Fruit fly (Drosophila melanogaster) whole organism, embryonic: ENCODE data around the gene CG18301.

Source experiments
- Atf6 ChIP-seq: fragments of 200-800 bp; sonication (Bioruptor generic); IDR thresholded peaks from 2 replicates; pipeline ENCODE4 v1.3.6; 2022; ENCODE audit warnings: missing biosample characterization, missing genetic modification characterization
- BEAF-32 ChIP-seq: fragments of 200-800 bp; sonication (Bioruptor generic); optimal IDR thresholded peaks from 3 replicates; lab custom pipeline; 2017; ENCODE audit warnings: missing biosample characterization, missing genetic modification characterization, mild to moderate bottlenecking, moderate library complexity, missing genetic modification reagents
- Bgb ChIP-seq: fragments of 200-800 bp; sonication (Bioruptor generic); IDR thresholded peaks from 2 replicates; pipeline ENCODE4 v1.3.6; 2022; ENCODE audit warnings: missing biosample characterization, missing genetic modification characterization; ENCODE audit not compliant: partially characterized antibody
- Blimp-1 ChIP-seq: fragments of 200-800 bp; sonication (Bioruptor generic); optimal IDR thresholded peaks from 3 replicates; lab custom pipeline; 2018; ENCODE audit warnings: missing biosample characterization, missing genetic modification characterization, mild to moderate bottlenecking, moderate library complexity, missing genetic modification reagents
- CG10979 ChIP-seq: fragments of 200-800 bp; sonication (Bioruptor generic); optimal IDR thresholded peaks from 2 replicates; lab custom pipeline; 2018; ENCODE audit warnings: missing biosample characterization, mild to moderate bottlenecking, missing genetic modification characterization, moderate library complexity
- CG12299 ChIP-seq: fragments of 200-800 bp; sonication (Bioruptor generic); optimal IDR thresholded peaks from 2 replicates; lab custom pipeline; 2018; ENCODE audit warnings: missing biosample characterization, mild to moderate bottlenecking, missing genetic modification characterization
- CG13894 ChIP-seq: fragments of 200-800 bp; sonication (Bioruptor generic); optimal IDR thresholded peaks from 3 replicates; lab custom pipeline; 2018; ENCODE audit warnings: missing biosample characterization, mild to moderate bottlenecking, missing genetic modification characterization, moderate library complexity
- CG17612 ChIP-seq: fragments of 200-800 bp; sonication (Bioruptor generic); IDR thresholded peaks from 2 replicates; pipeline ENCODE4 v1.3.6; 2022; ENCODE audit warnings: missing biosample characterization, missing genetic modification characterization
- CG1832 ChIP-seq: fragments of 200-800 bp; sonication (Bioruptor generic); optimal IDR thresholded peaks from 2 replicates; lab custom pipeline; 2017; ENCODE audit warnings: missing biosample characterization, mild to moderate bottlenecking, missing genetic modification characterization, inconsistent platforms
- CG2712 ChIP-seq: fragments of 200-800 bp; optimal IDR thresholded peaks from 3 replicates; lab custom pipeline; 2019; ENCODE audit warnings: missing biosample characterization, mild to moderate bottlenecking, missing genetic modification characterization, moderate library complexity
- CG3065 ChIP-seq: fragments of 200-800 bp; sonication (Bioruptor generic); optimal IDR thresholded peaks from 2 replicates; lab custom pipeline; 2016; ENCODE audit warnings: missing biosample characterization, missing genetic modification characterization
- CG3281 ChIP-seq: fragments of 200-800 bp; sonication (Bioruptor generic); optimal IDR thresholded peaks from 3 replicates; lab custom pipeline; 2017; ENCODE audit warnings: missing biosample characterization, mild to moderate bottlenecking, missing genetic modification characterization
- CG34376 ChIP-seq: fragments of 200-800 bp; sonication (Bioruptor generic); optimal IDR thresholded peaks from 2 replicates; lab custom pipeline; 2018; ENCODE audit warnings: missing biosample characterization, mild to moderate bottlenecking, missing genetic modification characterization
- CG6689 ChIP-seq: fragments of 200-800 bp; sonication (Bioruptor generic); IDR thresholded peaks from 2 replicates; pipeline ENCODE4 v1.3.6; 2022; ENCODE audit warnings: missing biosample characterization, missing genetic modification characterization
- CG6765 ChIP-seq: fragments of 200-800 bp; sonication (Bioruptor generic); optimal IDR thresholded peaks from 3 replicates; lab custom pipeline; 2017; ENCODE audit warnings: missing biosample characterization, mild to moderate bottlenecking, missing genetic modification characterization
- CG7271 ChIP-seq: fragments of 200-800 bp; sonication (Bioruptor generic); optimal IDR thresholded peaks from 2 replicates; lab custom pipeline; 2018; ENCODE audit warnings: missing biosample characterization, mild to moderate bottlenecking, missing genetic modification characterization, moderate library complexity
- Dek ChIP-seq: fragments of 200-800 bp; sonication (Bioruptor generic); optimal IDR thresholded peaks from 3 replicates; lab custom pipeline; 2019; ENCODE audit warnings: missing biosample characterization, mild to moderate bottlenecking, missing genetic modification characterization, moderate library complexity
- E2f2 ChIP-seq: fragments of 200-800 bp; sonication (Bioruptor generic); IDR thresholded peaks from 2 replicates; pipeline ENCODE4 v1.3.6; 2022; ENCODE audit warnings: missing biosample characterization, missing genetic modification characterization
- HLH4C ChIP-seq: fragments of 200-800 bp; sonication (Bioruptor generic); IDR thresholded peaks from 3 replicates; pipeline ENCODE4 v1.3.6; 2022; ENCODE audit warnings: missing biosample characterization, missing genetic modification characterization; ENCODE audit not compliant: partially characterized antibody
- HLH54F ChIP-seq: fragments of 200-800 bp; sonication (Bioruptor generic); optimal IDR thresholded peaks from 3 replicates; lab custom pipeline; 2016; ENCODE audit warnings: missing biosample characterization, missing genetic modification characterization
- Hr78 ChIP-seq, 2 experiments: fragments of 200-800 bp in 1 of 2; fragments of >200 bp in 1 of 2; sonication (Bioruptor generic) in 1 of 2; optimal IDR thresholded peaks; 2 replicates each; lab custom pipeline; 2017 to 2019; ENCODE audit warnings: missing biosample characterization in 2 of 2, missing genetic modification characterization in 2 of 2, mild to moderate bottlenecking in 1 of 2, moderate library complexity in 1 of 2
- Jarid2 ChIP-seq: fragments of 200-800 bp; sonication (Bioruptor generic); optimal IDR thresholded peaks from 3 replicates; lab custom pipeline; 2017; ENCODE audit warnings: mild to moderate bottlenecking, missing biosample characterization, missing genetic modification reagents, missing genetic modification characterization
- Lpt ChIP-seq: fragments of >200 bp; optimal IDR thresholded peaks from 2 replicates; lab custom pipeline; 2018; ENCODE audit warnings: missing biosample characterization, missing genetic modification characterization
- Myb ChIP-seq: fragments of 200-800 bp; sonication (Bioruptor generic); optimal IDR thresholded peaks from 2 replicates; lab custom pipeline; 2016; ENCODE audit warnings: missing biosample characterization, missing genetic modification characterization
- Oli ChIP-seq: fragments of 200-800 bp; sonication (Bioruptor generic); optimal IDR thresholded peaks from 2 replicates; lab custom pipeline; 2018; ENCODE audit warnings: missing biosample characterization, mild to moderate bottlenecking, missing genetic modification characterization, moderate library complexity
- Opbp ChIP-seq: fragments of 200-800 bp; sonication (Bioruptor generic); IDR thresholded peaks from 3 replicates; pipeline ENCODE4 v1.3.6; 2022; ENCODE audit warnings: missing biosample characterization, missing genetic modification characterization; ENCODE audit not compliant: partially characterized antibody
- Poxn ChIP-seq: fragments of 200-800 bp; sonication (Bioruptor generic); IDR thresholded peaks from 2 replicates; pipeline ENCODE4 v1.3.6; 2022; ENCODE audit warnings: missing biosample characterization, missing genetic modification characterization
- Ravus ChIP-seq: fragments of 200-800 bp; sonication (Bioruptor generic); IDR thresholded peaks from 2 replicates; pipeline ENCODE4 v1.3.6; 2022; ENCODE audit warnings: missing biosample characterization, missing genetic modification characterization
- Sox102F ChIP-seq: fragments of 200-800 bp; sonication (Bioruptor generic); optimal IDR thresholded peaks from 2 replicates; lab custom pipeline; 2018; ENCODE audit warnings: missing biosample characterization, mild to moderate bottlenecking, missing genetic modification characterization, moderate library complexity
- abd-A ChIP-seq: fragments of 200-800 bp; sonication (Bioruptor generic); optimal IDR thresholded peaks from 3 replicates; lab custom pipeline; 2019; ENCODE audit warnings: missing biosample characterization, mild to moderate bottlenecking, missing genetic modification characterization, moderate library complexity
- amos ChIP-seq: fragments of 200-800 bp; sonication (Bioruptor generic); IDR thresholded peaks from 2 replicates; pipeline ENCODE4 v1.3.6; 2022; ENCODE audit warnings: missing biosample characterization, missing genetic modification characterization; ENCODE audit not compliant: partially characterized antibody
- bbx ChIP-seq: fragments of 200-800 bp; sonication (Bioruptor generic); IDR thresholded peaks from 2 replicates; pipeline ENCODE4 v1.3.6; 2022; ENCODE audit warnings: missing biosample characterization, missing genetic modification characterization; ENCODE audit not compliant: partially characterized antibody
- crp ChIP-seq, 2 experiments: fragments of 200-800 bp; sonication (Bioruptor generic); optimal IDR thresholded peaks; 2 replicates in 1 of 2; 3 replicates in 1 of 2; lab custom pipeline; 2017; ENCODE audit warnings: missing biosample characterization in 2 of 2, missing genetic modification characterization in 2 of 2, mild to moderate bottlenecking in 1 of 2, moderate library complexity in 1 of 2
- danr ChIP-seq: fragments of 200-800 bp; sonication (Bioruptor generic); IDR thresholded peaks from 2 replicates; pipeline ENCODE4 v1.3.6; 2022; ENCODE audit warnings: missing biosample characterization, missing genetic modification characterization
- exex ChIP-seq: fragments of 200-800 bp; sonication (Bioruptor generic); optimal IDR thresholded peaks from 4 replicates; lab custom pipeline; 2018; ENCODE audit warnings: missing biosample characterization, mild to moderate bottlenecking, missing genetic modification characterization, moderate library complexity
- fd3F ChIP-seq: fragments of 200-800 bp; sonication (Bioruptor generic); optimal IDR thresholded peaks from 2 replicates; lab custom pipeline; 2018; ENCODE audit warnings: missing biosample characterization, mild to moderate bottlenecking, missing genetic modification characterization, moderate library complexity
- lmd ChIP-seq: fragments of 200-800 bp; sonication (Bioruptor generic); IDR thresholded peaks from 2 replicates; pipeline ENCODE4 v1.3.6; 2022; ENCODE audit warnings: missing biosample characterization, missing genetic modification characterization
- oc ChIP-seq: fragments of 200-800 bp; sonication (Bioruptor generic); optimal IDR thresholded peaks from 2 replicates; lab custom pipeline; 2018; ENCODE audit warnings: missing biosample characterization, mild to moderate bottlenecking, missing genetic modification characterization, moderate library complexity
- pum ChIP-seq: fragments of 200-800 bp; sonication (Bioruptor generic); optimal IDR thresholded peaks from 2 replicates; lab custom pipeline; 2016; ENCODE audit warnings: missing biosample characterization, missing genetic modification characterization
- pzg ChIP-seq: fragments of 200-800 bp; sonication (Bioruptor generic); optimal IDR thresholded peaks from 3 replicates; lab custom pipeline; 2018; ENCODE audit warnings: missing biosample characterization, mild to moderate bottlenecking, missing genetic modification characterization, moderate library complexity
- sens-2 ChIP-seq: fragments of 200-800 bp; sonication (Bioruptor generic); IDR thresholded peaks from 2 replicates; pipeline ENCODE4 v1.3.6; 2022; ENCODE audit warnings: missing biosample characterization, missing genetic modification characterization
- slou ChIP-seq: fragments of 200-800 bp; sonication (Bioruptor generic); optimal IDR thresholded peaks from 3 replicates; lab custom pipeline; 2016; ENCODE audit warnings: missing biosample characterization, missing genetic modification characterization
- slp2 ChIP-seq: fragments of 200-800 bp; sonication (Bioruptor generic); optimal IDR thresholded peaks from 2 replicates; lab custom pipeline; 2016; ENCODE audit warnings: missing biosample characterization, missing genetic modification characterization
- sob ChIP-seq: fragments of 200-800 bp; sonication (Bioruptor generic); IDR thresholded peaks from 2 replicates; pipeline ENCODE4 v1.3.6; 2022; ENCODE audit warnings: missing biosample characterization, missing genetic modification characterization
- sqz ChIP-seq: fragments of 200-800 bp; sonication (Bioruptor generic); optimal IDR thresholded peaks from 3 replicates; lab custom pipeline; 2018; ENCODE audit warnings: missing biosample characterization, mild to moderate bottlenecking, missing genetic modification characterization
- tna ChIP-seq: fragments of 200-800 bp; sonication (Bioruptor generic); IDR thresholded peaks from 2 replicates; pipeline ENCODE4 v1.3.6; 2022; ENCODE audit warnings: missing biosample characterization, missing genetic modification characterization; ENCODE audit not compliant: partially characterized antibody
- tx ChIP-seq: fragments of 200-800 bp; sonication (Bioruptor generic); optimal IDR thresholded peaks from 2 replicates; lab custom pipeline; 2016; ENCODE audit warnings: missing biosample characterization, missing genetic modification characterization
- zf30C ChIP-seq: fragments of 200-800 bp; sonication (Bioruptor generic); optimal IDR thresholded peaks from 3 replicates; lab custom pipeline; 2018; ENCODE audit warnings: missing biosample characterization, mild to moderate bottlenecking, missing genetic modification characterization

The CG18301 gene

DNA sequence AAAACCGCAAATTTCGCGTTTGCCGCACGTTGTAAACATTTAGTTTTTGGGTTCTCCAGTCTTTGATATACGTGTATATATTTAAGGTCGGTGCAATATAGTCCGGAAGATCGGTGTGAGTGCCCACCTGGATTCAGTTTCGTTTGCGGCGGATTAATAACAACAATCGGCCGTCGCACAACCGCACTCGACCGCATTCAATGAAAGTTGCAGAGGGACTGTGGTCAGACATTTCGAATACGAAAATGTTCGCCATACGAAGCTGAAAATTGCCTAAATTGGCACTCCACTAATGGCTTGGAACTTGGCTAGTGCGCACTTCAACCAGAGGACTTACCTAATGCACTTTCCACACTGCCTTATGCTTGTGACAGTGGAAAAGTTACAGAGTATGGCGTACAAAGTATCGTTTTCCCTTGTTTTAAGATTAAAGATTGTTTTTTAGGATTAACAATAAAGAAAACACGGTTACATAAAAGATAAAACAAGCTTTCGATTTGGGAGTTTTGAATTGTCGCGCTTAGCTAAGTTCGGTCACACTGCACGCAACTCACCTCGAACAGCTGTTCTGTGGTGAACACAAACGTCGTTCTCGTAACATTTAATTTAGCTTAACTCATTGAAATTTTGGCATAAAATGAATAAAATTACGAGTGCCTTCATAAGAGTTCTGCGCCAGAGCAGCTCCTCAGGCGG is 24.9 kb upstream of the CG18301 start, which contains the start of the genes Myo31DF and CG6094 (continued):
- TF ChIP-seq CG1832 (GFP tag; lab: Kevin White, UChicago) (no peak), Bgb (peak; percentile 75), HLH54F (GFP tag; lab: Kevin White, UChicago) (peak; percentile 63), Blimp-1 (GFP tag; lab: Kevin White, UChicago) (peak; percentile 32), slou (GFP tag; lab: Kevin White, UChicago) (no peak), sob (peak; percentile 46; the same call in 1 of the 2 replicates), Lpt (no peak), CG2712 (tag; lab: Kevin White, UChicago) (peak; percentile 41), Sox102F (GFP tag; lab: Kevin White, UChicago) (no peak), exex (peak; percentile 19), slp2 (GFP tag; lab: Kevin White, UChicago) (no peak), Jarid2 (peak; percentile 99), CG13894 (tag; lab: Kevin White, UChicago) (peak; percentile 19), Hr78 (GFP tag; optimal IDR thresholded peaks at IDR 0.05; lab: Kevin White, UChicago) (no peak), Opbp (peak; percentile 66), CG34376 (GFP tag; lab: Kevin White, UChicago) (peak; percentile 54), abd-A (tag; lab: Kevin White, UChicago) (peak; percentile 15), lmd (GFP tag; lab: Robert Waterston, UW) (peak; percentile 5; the same call in 1 of the 2 replicates), E2f2 (GFP tag; lab: Robert Waterston, UW) (peak; percentile 97), BEAF-32 (peak; percentile 61), tx (GFP tag; lab: Kevin White, UChicago) (peak; percentile 34), CG6765 (GFP tag; lab: Kevin White, UChicago) (peak; percentile 47), tna (GFP tag; lab: Robert Waterston, UW) (peak; percentile 55; the same call in 1 of the 2 replicates), amos (GFP tag; lab: Robert Waterston, UW) (peak; percentile 57; the same call in 1 of the 2 replicates), CG10979 (no peak), HLH4C (0 out of 3 replicates have a peak, but pooled peaks have one; percentile 10), oc (tag; lab: Kevin White, UChicago) (peak; percentile 0), CG3281 (GFP tag; lab: Kevin White, UChicago) (peak; percentile 9), Atf6 (no peak), CG12299 (no peak), pzg (GFP tag; lab: Kevin White, UChicago) (peak; percentile 98), sens-2 (GFP tag; lab: Robert Waterston, UW) (0 out of 2 replicates have a peak, but pooled peaks have one; percentile 13), Poxn (no peak), bbx (GFP tag; lab: Robert Waterston, UW) (peak; percentile 65), Myb (GFP tag; lab: Kevin White, UChicago) (peak; percentile 68), Oli (tag; lab: Kevin White, UChicago) (no peak), CG17612 (GFP tag; lab: Robert Waterston, UW) (no peak), Ravus (GFP tag; lab: Robert Waterston, UW) (no peak), crp (GFP tag; optimal IDR thresholded peaks at IDR 0.05; lab: Kevin White, UChicago) (peak; percentile 76 to 98), Dek (peak; percentile 33), CG6689 (no peak), pum (GFP tag; lab: Kevin White, UChicago) (peak; percentile 21), CG7271 (tag; lab: Kevin White, UChicago) (no peak), fd3F (no peak), sqz (GFP tag; lab: Kevin White, UChicago) (peak; percentile 42), CG3065 (GFP tag; lab: Kevin White, UChicago) (no peak), danr (GFP tag; lab: Robert Waterston, UW) (no peak), zf30C (GFP tag; lab: Kevin White, UChicago) (no peak)
